Worm (Caenorhabditis elegans) whole organism, young adult: ENCODE measurements around the gene pdhk-2.

Experiments used
- B0035.1 ChIP-seq: sonication (generic microtip); optimal IDR thresholded peaks from 2 replicates; lab custom pipeline; 2016; ENCODE audit warnings: missing genetic modification characterization, mild to moderate bottlenecking, missing compliant biosample characterization, missing genotype, missing genetic modification reagents
- B0261.1 ChIP-seq: sonication (generic microtip); optimal IDR thresholded peaks from 2 replicates; lab custom pipeline; 2016; ENCODE audit warnings: mild to moderate bottlenecking, missing genetic modification characterization, moderate library complexity, missing compliant biosample characterization
- B0336.3 ChIP-seq: fragments of 200-800 bp; sonication (Bioruptor generic); IDR thresholded peaks from 2 replicates; pipeline ENCODE4 v1.3.6; 2022; ENCODE audit warnings: missing genetic modification characterization, missing compliant biosample characterization
- C17E4.6 ChIP-seq: fragments of 200-800 bp; sonication (Bioruptor generic); IDR thresholded peaks from 2 replicates; pipeline ENCODE4 v1.3.6; 2022; ENCODE audit warnings: missing genetic modification reagents, missing genetic modification characterization, missing compliant biosample characterization
- D2030.7 ChIP-seq: fragments of 200-800 bp; sonication (Bioruptor generic); IDR thresholded peaks from 2 replicates; pipeline ENCODE4 v1.3.6; 2022; ENCODE audit warnings: missing genetic modification reagents, missing genetic modification characterization, missing compliant biosample characterization
- F33H1.4 ChIP-seq: fragments of 200-800 bp; sonication (Bioruptor generic); IDR thresholded peaks from 2 replicates; pipeline ENCODE4 v1.3.6; 2022; ENCODE audit warnings: missing genetic modification reagents, missing genetic modification characterization, missing compliant biosample characterization
- F37B4.10 ChIP-seq: fragments of 200-800 bp; sonication (Bioruptor generic); IDR thresholded peaks from 2 replicates; pipeline ENCODE4 v1.3.6; 2022; ENCODE audit warnings: missing genetic modification characterization, missing compliant biosample characterization
- F39B2.1 ChIP-seq: fragments of 200-800 bp; sonication (Bioruptor generic); IDR thresholded peaks from 2 replicates; pipeline ENCODE4 v1.3.6; 2022; ENCODE audit warnings: missing genetic modification reagents, missing genetic modification characterization, missing compliant biosample characterization
- F49E8.2 ChIP-seq: sonication (generic microtip); optimal IDR thresholded peaks from 3 replicates; lab custom pipeline; 2017; ENCODE audit warnings: missing genetic modification characterization, mild to moderate bottlenecking, missing compliant biosample characterization, antibody characterized with exemption, moderate library complexity; ENCODE audit not compliant: insufficient read depth
- K11D2.4 ChIP-seq: fragments of 200-800 bp; sonication (Bioruptor generic); IDR thresholded peaks from 2 replicates; pipeline ENCODE4 v1.3.6; 2022; ENCODE audit warnings: missing genetic modification reagents, missing genetic modification characterization, missing compliant biosample characterization
- K12H6.12 ChIP-seq: fragments of 200-800 bp; sonication (Bioruptor generic); optimal IDR thresholded peaks from 2 replicates; lab custom pipeline; 2018; ENCODE audit warnings: mild to moderate bottlenecking, missing genetic modification characterization, missing compliant biosample characterization
- Y53F4B.3 ChIP-seq: fragments of 200-800 bp; sonication (Bioruptor generic); IDR thresholded peaks from 2 replicates; pipeline ENCODE4 v1.3.6; 2022; ENCODE audit warnings: missing genetic modification reagents, missing genetic modification characterization, missing compliant biosample characterization
- Y53G8AR.9 ChIP-seq: fragments of 200-800 bp; sonication (Bioruptor generic); conservative IDR thresholded peaks from 2 replicates; pipeline ENCODE4 v1.3.6; 2022; ENCODE audit warnings: missing genetic modification reagents, missing genetic modification characterization, missing compliant biosample characterization
- Y56A3A.18 ChIP-seq: fragments of 200-800 bp; sonication (Bioruptor generic); IDR thresholded peaks from 2 replicates; pipeline ENCODE4 v1.3.6; 2022; ENCODE audit warnings: missing genetic modification reagents, missing genetic modification characterization, missing compliant biosample characterization
- Y95B8A.8 ChIP-seq: fragments of 200-800 bp; sonication (Bioruptor generic); IDR thresholded peaks from 2 replicates; pipeline ENCODE4 v1.3.6; 2022; ENCODE audit warnings: missing genetic modification reagents, missing genetic modification characterization, missing compliant biosample characterization
- aptf-2 ChIP-seq: fragments of 200-800 bp; sonication (Bioruptor generic); conservative IDR thresholded peaks from 2 replicates; pipeline ENCODE4 v1.3.6; 2022; ENCODE audit warnings: missing genetic modification reagents, missing genetic modification characterization, missing compliant biosample characterization
- athp-1 ChIP-seq: sonication (generic microtip); optimal IDR thresholded peaks from 2 replicates; lab custom pipeline; 2017; ENCODE audit warnings: mild to moderate bottlenecking, missing genetic modification characterization, missing compliant biosample characterization
- attf-5 ChIP-seq: fragments of 200-800 bp; sonication (Bioruptor generic); optimal IDR thresholded peaks from 2 replicates; lab custom pipeline; 2018; ENCODE audit warnings: mild to moderate bottlenecking, missing genetic modification characterization, missing compliant biosample characterization
- cebp-1 ChIP-seq, 2 experiments: fragments of 200-800 bp in 1 of 2; sonication (Bioruptor generic) in 1 of 2; sonication (generic microtip) in 1 of 2; IDR thresholded peaks in 1 of 2; optimal IDR thresholded peaks in 1 of 2; 2 replicates each; pipeline versions ENCODE4 v1.3.6 to Lab custom; 2017 to 2022; ENCODE audit warnings: missing compliant biosample characterization in 2 of 2, missing genetic modification characterization in 2 of 2, mild to moderate bottlenecking in 1 of 2, missing genetic modification reagents in 1 of 2, moderate library complexity in 1 of 2
- dpff-1 ChIP-seq: sonication (generic microtip); optimal IDR thresholded peaks from 2 replicates; lab custom pipeline; 2017; ENCODE audit warnings: mild to moderate bottlenecking, missing genetic modification characterization, missing compliant biosample characterization
- efl-1 ChIP-seq: fragments of 150-350 bp; optimal IDR thresholded peaks from 2 replicates; lab custom pipeline; 2014; ENCODE audit warnings: missing biosample characterization, missing genetic modification reagents, missing genetic modification characterization
- hlh-26 ChIP-seq: fragments of 200-800 bp; sonication (Bioruptor generic); conservative IDR thresholded peaks from 2 replicates; pipeline ENCODE4 v1.3.6; 2022; ENCODE audit warnings: missing genetic modification reagents, missing genetic modification characterization, missing compliant biosample characterization
- hmg-1.2 ChIP-seq: fragments of 200-800 bp; sonication (Bioruptor generic); IDR thresholded peaks from 2 replicates; pipeline ENCODE4 v1.3.6; 2022; ENCODE audit warnings: missing genetic modification reagents, missing genetic modification characterization, missing compliant biosample characterization
- let-526 ChIP-seq: fragments of 200-800 bp; sonication (Bioruptor generic); IDR thresholded peaks from 2 replicates; pipeline ENCODE4 v1.3.6; 2022; ENCODE audit warnings: missing genetic modification reagents, missing genetic modification characterization, missing compliant biosample characterization
- let-607 ChIP-seq, 2 experiments: fragments of 200-800 bp in 1 of 2; sonication (Bioruptor generic) in 1 of 2; sonication (generic microtip) in 1 of 2; optimal IDR thresholded peaks; 2 replicates each; lab custom pipeline; 2016 to 2018; ENCODE audit warnings: mild to moderate bottlenecking in 2 of 2, missing compliant biosample characterization in 2 of 2, missing genetic modification characterization in 2 of 2, moderate library complexity in 2 of 2, missing genotype in 1 of 2
- lin-26 ChIP-seq: fragments of 200-800 bp; sonication (Bioruptor generic); IDR thresholded peaks from 2 replicates; pipeline ENCODE4 v1.3.6; 2022; ENCODE audit warnings: missing genetic modification reagents, missing genetic modification characterization, missing compliant biosample characterization
- lin-35 ChIP-seq, 3 experiments: fragments of 150-350 bp in 2 of 3; sonication (generic microtip) in 1 of 3; optimal IDR thresholded peaks; 2 replicates each; lab custom pipeline; 2014 to 2018; ENCODE audit warnings: missing biosample characterization in 3 of 3, missing genetic modification characterization in 3 of 3, missing genetic modification reagents in 3 of 3
- lsl-1 ChIP-seq: fragments of 200-800 bp; sonication (Bioruptor generic); optimal IDR thresholded peaks from 2 replicates; lab custom pipeline; 2018; ENCODE audit warnings: mild to moderate bottlenecking, missing genetic modification characterization, moderate library complexity, missing compliant biosample characterization
- madf-10 ChIP-seq: sonication (generic microtip); optimal IDR thresholded peaks from 2 replicates; lab custom pipeline; 2016; ENCODE audit warnings: mild to moderate bottlenecking, missing genetic modification characterization, missing compliant biosample characterization
- madf-3 ChIP-seq: fragments of 200-800 bp; sonication (Bioruptor generic); IDR thresholded peaks from 2 replicates; pipeline ENCODE4 v1.3.6; 2022; ENCODE audit warnings: missing genetic modification reagents, missing genetic modification characterization, missing compliant biosample characterization
- madf-6 ChIP-seq: fragments of 200-800 bp; sonication (Bioruptor generic); IDR thresholded peaks from 2 replicates; pipeline ENCODE4 v1.3.6; 2022; ENCODE audit warnings: missing genetic modification reagents, missing genetic modification characterization, missing compliant biosample characterization
- madf-8 ChIP-seq: fragments of 200-800 bp; sonication (Bioruptor generic); conservative IDR thresholded peaks from 2 replicates; pipeline ENCODE4 v1.3.6; 2022; ENCODE audit warnings: missing genetic modification reagents, missing genetic modification characterization, missing compliant biosample characterization
- mcd-1 ChIP-seq: fragments of 200-800 bp; sonication (Bioruptor generic); IDR thresholded peaks from 2 replicates; pipeline ENCODE4 v1.3.6; 2022; ENCODE audit warnings: missing genetic modification reagents, missing genetic modification characterization, missing compliant biosample characterization
- mxl-1 ChIP-seq: sonication (generic microtip); optimal IDR thresholded peaks from 2 replicates; lab custom pipeline; 2016; ENCODE audit warnings: missing genetic modification characterization, missing compliant biosample characterization
- nfya-2 ChIP-seq: fragments of 200-800 bp; sonication (Bioruptor generic); IDR thresholded peaks from 2 replicates; pipeline ENCODE4 v1.3.6; 2022; ENCODE audit warnings: missing genetic modification reagents, missing genetic modification characterization, missing compliant biosample characterization
- nhr-80 ChIP-seq: sonication (generic microtip); optimal IDR thresholded peaks from 2 replicates; lab custom pipeline; 2016; ENCODE audit warnings: missing genetic modification characterization, missing compliant biosample characterization
- rec-8 ChIP-seq, 2 experiments: sonication (generic microtip); optimal IDR thresholded peaks; 2 replicates each; lab custom pipeline; 2016; ENCODE audit warnings: mild to moderate bottlenecking in 2 of 2, missing genetic modification characterization in 2 of 2, missing genetic modification reagents in 2 of 2, missing genotype in 2 of 2, missing biosample characterization in 1 of 2, missing compliant biosample characterization in 1 of 2, moderate library complexity in 1 of 2
- repo-1 ChIP-seq: sonication (generic microtip); optimal IDR thresholded peaks from 2 replicates; lab custom pipeline; 2017; ENCODE audit warnings: mild to moderate bottlenecking, missing genetic modification characterization, missing compliant biosample characterization
- sdz-38 ChIP-seq: sonication (generic microtip); optimal IDR thresholded peaks from 2 replicates; lab custom pipeline; 2016; ENCODE audit warnings: missing genotype, missing genetic modification characterization, missing compliant biosample characterization
- tbx-9 ChIP-seq: sonication (generic microtip); optimal IDR thresholded peaks from 2 replicates; lab custom pipeline; 2016; ENCODE audit warnings: borderline replicate concordance, missing genetic modification characterization, inconsistent platforms, missing compliant biosample characterization
- unc-62 ChIP-seq: fragments of 150-350 bp; optimal IDR thresholded peaks from 2 replicates; lab custom pipeline; 2014; ENCODE audit warnings: missing biosample characterization, missing genetic modification reagents, missing genetic modification characterization
- xnd-1 ChIP-seq: sonication (generic microtip); optimal IDR thresholded peaks from 2 replicates; lab custom pipeline; 2016; ENCODE audit warnings: missing genotype, missing genetic modification reagents, missing genetic modification characterization, missing compliant biosample characterization
- zfh-2 ChIP-seq: fragments of 200-800 bp; sonication (Bioruptor generic); conservative IDR thresholded peaks from 2 replicates; pipeline ENCODE4 v1.3.6; 2022; ENCODE audit warnings: missing genetic modification reagents, missing genetic modification characterization, missing compliant biosample characterization
- ztf-25 ChIP-seq: fragments of 200-800 bp; sonication (Bioruptor generic); IDR thresholded peaks from 2 replicates; pipeline ENCODE4 v1.3.6; 2022; ENCODE audit warnings: missing genetic modification reagents, missing genetic modification characterization, missing compliant biosample characterization

pdhk-2 gene

DNA sequence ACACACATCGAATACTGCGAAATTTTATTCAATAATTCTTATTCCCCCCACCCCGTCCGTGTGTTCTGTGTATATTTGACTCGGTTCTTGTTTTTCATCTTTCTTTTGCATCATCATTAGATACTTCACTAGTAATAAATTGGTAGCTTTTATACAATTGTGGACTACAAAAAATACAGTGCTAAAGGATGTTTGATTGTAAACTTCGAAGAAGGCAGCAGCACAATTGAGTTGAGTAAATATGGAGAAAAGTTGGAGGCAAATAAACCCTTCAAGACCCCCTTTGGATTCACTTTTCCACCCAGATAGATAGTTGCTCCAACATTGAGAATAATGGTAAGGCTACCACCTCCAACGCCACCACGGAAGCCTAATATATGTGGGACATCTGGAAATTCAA lies 47.9 kb downstream of the pdhk-2 start, which contains the start of gene B0303.7:
B0303.7 (plus strand) TSS at position 301 of the 400 bp plus-strand sequence.
- TF ChIP-seq let-526: no peak
- TF ChIP-seq Y53G8AR.9 (GFP tag; lab: Robert Waterston, UW): no peak
- no peak for TF ChIP-seq ztf-25 (GFP tag; lab: Robert Waterston, UW)
- no peak for TF ChIP-seq K12H6.12 (tag; lab: Kevin White, UChicago)
- TF ChIP-seq athp-1 (tag; lab: Kevin White, UChicago): no peak
- no peak for TF ChIP-seq let-607 (tag; optimal IDR thresholded peaks at IDR 0.05; lab: Kevin White, UChicago)
- no peak for TF ChIP-seq F49E8.2
- no peak for TF ChIP-seq sdz-38 (tag; lab: Kevin White, UChicago)
- no peak for TF ChIP-seq F37B4.10
- TF ChIP-seq repo-1 (tag; lab: Kevin White, UChicago): no peak
- no peak for TF ChIP-seq dpff-1 (tag; lab: Kevin White, UChicago)
- no peak for TF ChIP-seq mcd-1 (GFP tag; lab: Robert Waterston, UW)
- no peak for TF ChIP-seq aptf-2
- no peak for TF ChIP-seq K11D2.4
- no peak for TF ChIP-seq nfya-2 (GFP tag; lab: Robert Waterston, UW)
- no peak for TF ChIP-seq madf-3
- TF ChIP-seq Y95B8A.8 (GFP tag; lab: Robert Waterston, UW): no peak
- no peak for TF ChIP-seq lin-26 (GFP tag; lab: Robert Waterston, UW)
- TF ChIP-seq B0035.1 (tag; lab: Kevin White, UChicago): no peak

DNA sequence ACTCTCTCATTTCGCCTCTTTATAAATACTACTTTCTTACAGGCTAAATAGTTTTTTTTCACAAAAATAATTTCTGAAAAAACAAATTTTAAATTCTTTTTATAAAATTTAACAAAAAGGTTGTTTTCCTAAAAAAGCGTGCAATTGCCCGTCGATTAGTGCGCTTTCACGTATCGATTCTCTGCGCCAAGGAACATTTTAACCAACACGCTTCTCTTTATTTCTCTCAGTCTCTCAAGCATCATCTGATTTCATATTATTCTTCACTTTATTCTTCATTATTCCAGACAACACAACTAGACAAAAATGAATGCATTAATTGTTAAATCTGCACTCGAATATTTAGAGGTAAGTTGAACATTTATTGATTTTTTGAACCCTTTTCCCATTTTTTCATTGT lies 51.6 kb downstream of the pdhk-2 start, which contains the start of gene B0303.4:
B0303.4 (plus strand) TSS at position 196 of the 400 bp plus-strand sequence.
- TF ChIP-seq B0261.1 (tag; lab: Kevin White, UChicago) (no peak), hmg-1.2 (GFP tag; lab: Robert Waterston, UW) (peak; percentile 38; the same call in 1 of the 2 replicates), hlh-26 (no peak), madf-10 (tag; lab: Kevin White, UChicago) (no peak), nhr-80 (tag; lab: Kevin White, UChicago) (peak; percentile 24), Y53F4B.3 (no peak), mcd-1 (GFP tag; lab: Robert Waterston, UW) (no peak), cebp-1 (GFP tag; IDR thresholded peaks at IDR 0.05; lab: Robert Waterston, UW) (no peak), cebp-1 (tag; optimal IDR thresholded peaks at IDR 0.05; lab: Kevin White, UChicago) (peak; percentile 36), lin-35 (GFP tag; optimal IDR thresholded peaks at IDR 0.05; lab: Kevin White, UChicago) (peak in 1 of 3 experiments; percentile 51), unc-62 (GFP tag; lab: Kevin White, UChicago) (no peak), F33H1.4 (GFP tag; lab: Robert Waterston, UW) (no peak), attf-5 (GFP tag; lab: Kevin White, UChicago) (peak; percentile 70)

ce11 chrIII:8689143-8689542 lies 52.1 kb downstream of the pdhk-2 start:
- no peak for TF ChIP-seq rec-8 (tag; optimal IDR thresholded peaks at IDR 0.05; lab: Kevin White, UChicago)
- TF ChIP-seq zfh-2 (GFP tag; lab: Robert Waterston, UW): no peak
- peak; percentile 88 for TF ChIP-seq lsl-1
- TF ChIP-seq xnd-1 (tag; lab: Kevin White, UChicago): peak; percentile 80
- TF ChIP-seq Y56A3A.18 (GFP tag; lab: Robert Waterston, UW): no peak
- no peak for TF ChIP-seq C17E4.6
- no peak for TF ChIP-seq tbx-9 (tag; lab: Kevin White, UChicago)
- no peak for TF ChIP-seq athp-1 (tag; lab: Kevin White, UChicago)
- TF ChIP-seq mxl-1 (tag; lab: Kevin White, UChicago): no peak
- no peak for TF ChIP-seq F37B4.10
- TF ChIP-seq D2030.7 (GFP tag; lab: Robert Waterston, UW): peak; percentile 52; the same call in 1 of the 2 replicates
- no peak for TF ChIP-seq lin-26 (GFP tag; lab: Robert Waterston, UW)
- no peak for TF ChIP-seq ztf-25 (GFP tag; lab: Robert Waterston, UW)
- no peak for TF ChIP-seq Y53F4B.3
- peak; percentile 78 for TF ChIP-seq efl-1
- TF ChIP-seq B0336.3 (GFP tag; lab: Robert Waterston, UW): no peak
- peak; percentile 92 for TF ChIP-seq madf-6 (GFP tag; lab: Robert Waterston, UW)
- TF ChIP-seq F39B2.1 (GFP tag; lab: Robert Waterston, UW): no peak
- TF ChIP-seq cebp-1 (GFP tag; IDR thresholded peaks at IDR 0.05; lab: Robert Waterston, UW): no peak
- TF ChIP-seq cebp-1 (tag; optimal IDR thresholded peaks at IDR 0.05; lab: Kevin White, UChicago): no peak
- peak; percentile 82 for TF ChIP-seq madf-8 (GFP tag; lab: Robert Waterston, UW)
- no peak for TF ChIP-seq lin-35 (GFP tag; optimal IDR thresholded peaks at IDR 0.05; lab: Kevin White, UChicago)
